Worm (Caenorhabditis elegans): ENCODE results near the gene F20D6.6.
A peak's percentile ranks its signal among the peaks of the same experiment; 100 is the strongest.

Gene F20D6.6

ce11 chrV:8201229-8201858 is 41.6 kb downstream of the F20D6.6 start, which contains the start of gene cri-2:
TSS of gene cri-2 (plus strand) at chrV:8201808.
- no peak for TF ChIP-seq nhr-12 (tag; optimal IDR thresholded peaks at IDR 0.05)
- TF ChIP-seq nhr-25 (tag; optimal IDR thresholded peaks at IDR 0.05), result peak; percentile 35
- TF ChIP-seq egl-27 (tag; optimal IDR thresholded peaks at IDR 0.05), result peak; percentile 24
- no peak for TF ChIP-seq eor-1 (tag; optimal IDR thresholded peaks at IDR 0.05)
- TF ChIP-seq mdl-1 (tag; optimal IDR thresholded peaks at IDR 0.05), result no peak
- TF ChIP-seq R02D3.7 (tag; optimal IDR thresholded peaks at IDR 0.05), result no peak
- peak; percentile 65 for TF ChIP-seq nhr-23 (tag; optimal IDR thresholded peaks at IDR 0.05)
- no peak for TF ChIP-seq lin-15B (tag; optimal IDR thresholded peaks at IDR 0.05)
- TF ChIP-seq nhr-43 (tag; optimal IDR thresholded peaks at IDR 0.05; ENCODE audit: poor library complexity, severe bottlenecking), result peak; percentile 16
- TF ChIP-seq mml-1 (tag; optimal IDR thresholded peaks at IDR 0.05), result no peak
- no peak for TF ChIP-seq nhr-77 (tag; optimal IDR thresholded peaks at IDR 0.05)
- no peak for TF ChIP-seq jun-1 (tag; optimal IDR thresholded peaks at IDR 0.05)

- TF ChIP-seq pha-4 (tag; optimal IDR thresholded peaks at IDR 0.05) (peak; percentile 76), nhr-237 (tag; optimal IDR thresholded peaks at IDR 0.05) (no peak), pqm-1 (tag; optimal IDR thresholded peaks at IDR 0.05) (peak; percentile 16), ceh-82 (tag; optimal IDR thresholded peaks at IDR 0.05) (no peak), elt-2 (tag; optimal IDR thresholded peaks at IDR 0.05) (peak; percentile 21), egl-27 (tag; optimal IDR thresholded peaks at IDR 0.05) (no peak)
These were observed 43.4 kb downstream of the F20D6.6 start, which contains the start of gene cest-17 for ce11 chrV:8203085-8203643. TSS of gene cest-17 (plus strand) at chrV:8203332.

- TF ChIP-seq nhr-76 (tag; optimal IDR thresholded peaks at IDR 0.05), result no peak
- peak; percentile 45 for TF ChIP-seq nhr-23 (tag; optimal IDR thresholded peaks at IDR 0.05)
- no peak for TF ChIP-seq egl-27 (tag; optimal IDR thresholded peaks at IDR 0.05)
- TF ChIP-seq nhr-77 (tag; optimal IDR thresholded peaks at IDR 0.05), result no peak
- TF ChIP-seq sea-2 (GFP tag; optimal IDR thresholded peaks at IDR 0.05), result no peak
- TF ChIP-seq ceh-16 (tag; optimal IDR thresholded peaks at IDR 0.05), result no peak
- no peak for TF ChIP-seq zag-1 (tag; optimal IDR thresholded peaks at IDR 0.05)
These were observed 47.2 kb downstream of the F20D6.6 start, which contains the start of gene timp-1 for ce11 chrV:8206931-8207330. TSS of gene timp-1 (plus strand) at chrV:8207235.

ce11 chrV:8210527-8210926 is 50.8 kb downstream of the F20D6.6 start:
- TF ChIP-seq fkh-2 (tag; optimal IDR thresholded peaks at IDR 0.05) (no peak), nfya-1 (tag; optimal IDR thresholded peaks at IDR 0.05; ENCODE audit: insufficient read depth) (peak; percentile 19), skn-1 (tag; optimal IDR thresholded peaks at IDR 0.05) (no peak)

Data from whole organism, L3 larva.